Worm (Caenorhabditis elegans): ENCODE data around the gene K07C11.7.
A peak's percentile ranks its signal among the peaks of the same experiment; 100 is the strongest.

- TF ChIP-seq cog-1 (tag; optimal IDR thresholded peaks at IDR 0.05): no peak
- 0 out of 2 replicates have a peak, but pooled peaks have one; percentile 7 for TF ChIP-seq T22C8.4 (GFP tag; IDR thresholded peaks at IDR 0.05)
- TF ChIP-seq klf-2 (GFP tag; conservative IDR thresholded peaks at IDR 0.05): no peak
- peak; percentile 70; the same call in 1 of the 2 replicates for TF ChIP-seq ztf-23 (GFP tag; IDR thresholded peaks at IDR 0.05)
- TF ChIP-seq flt-1 (GFP tag; IDR thresholded peaks at IDR 0.05): peak; percentile 60; the same call in 1 of the 2 replicates
- peak; percentile 72; the same call in 1 of the 2 replicates for TF ChIP-seq tab-1 (GFP tag; IDR thresholded peaks at IDR 0.05)
- no peak for TF ChIP-seq med-1 (GFP tag; optimal IDR thresholded peaks at IDR 0.05; ENCODE audit: insufficient read depth)
- TF ChIP-seq ztf-29 (GFP tag; IDR thresholded peaks at IDR 0.05): no peak
Measured at ce11 chrV:8230056-8230455, 16.3 kb upstream of the K07C11.7 start.
